Fruit fly (Drosophila melanogaster) whole organism, adult: ENCODE measurements around the gene CG18858.

Experiments
- CG5204 ChIP-seq: fragments of 200-800 bp; sonication (Bioruptor generic); optimal IDR thresholded peaks from 2 replicates; lab custom pipeline; 2016; ENCODE audit warnings: missing biosample characterization, missing genetic modification characterization
- cnc ChIP-seq, 2 experiments: fragments of >200 bp; optimal IDR thresholded peaks; 2 replicates each; lab custom pipeline; 2017

- TF ChIP-seq cnc (optimal IDR thresholded peaks at IDR 0.05; lab: Kevin White, UChicago), result no peak
- no peak for TF ChIP-seq CG5204 (GFP tag; lab: Kevin White, UChicago)
Observed at dm6 chr2L:20463316-20463856, 4.5 kb upstream of the CG18858 start, which contains the start of gene CG2493.
